Fruit fly (Drosophila melanogaster) whole organism, pupa: ENCODE measurements around the gene ranshi.

Experiments used
- CG10348 ChIP-seq: fragments of 200-800 bp; sonication (Bioruptor generic); IDR thresholded peaks from 2 replicates; pipeline ENCODE4 v1.3.6; 2022; ENCODE audit warnings: missing biosample characterization, missing genetic modification characterization
- CG12605 ChIP-seq: fragments of 200-800 bp; sonication (Bioruptor generic); IDR thresholded peaks from 2 replicates; pipeline ENCODE4 v1.3.6; 2022; ENCODE audit warnings: missing biosample characterization, missing genetic modification characterization
- CG13204 ChIP-seq: fragments of 200-800 bp; sonication (Bioruptor generic); optimal IDR thresholded peaks from 2 replicates; lab custom pipeline; 2018; ENCODE audit warnings: missing biosample characterization, mild to moderate bottlenecking, missing genetic modification characterization, moderate library complexity
- CG14655 ChIP-seq: fragments of 200-800 bp; sonication (Bioruptor generic); optimal IDR thresholded peaks from 3 replicates; lab custom pipeline; 2017; ENCODE audit warnings: mild to moderate bottlenecking, missing biosample characterization, missing genetic modification reagents, missing genetic modification characterization
- CG15710 ChIP-seq: fragments of 200-800 bp; sonication (Bioruptor generic); optimal IDR thresholded peaks from 2 replicates; lab custom pipeline; 2018; ENCODE audit warnings: missing biosample characterization, mild to moderate bottlenecking, missing genetic modification characterization, moderate library complexity
- CG17806 ChIP-seq: fragments of 200-800 bp; sonication (Bioruptor generic); optimal IDR thresholded peaks from 2 replicates; lab custom pipeline; 2018; ENCODE audit warnings: missing biosample characterization, mild to moderate bottlenecking, missing genetic modification characterization, moderate library complexity
- CG32121 ChIP-seq: fragments of 200-800 bp; sonication (Bioruptor generic); IDR thresholded peaks from 2 replicates; pipeline ENCODE4 v1.3.6; 2022; ENCODE audit warnings: missing biosample characterization, missing genetic modification characterization
- CG34367 ChIP-seq: fragments of 200-800 bp; sonication (Bioruptor generic); optimal IDR thresholded peaks from 2 replicates; lab custom pipeline; 2018; ENCODE audit warnings: missing biosample characterization, mild to moderate bottlenecking, missing genetic modification characterization
- CG4496 ChIP-seq: fragments of 200-800 bp; sonication (Bioruptor generic); IDR thresholded peaks from 3 replicates; pipeline ENCODE4 v1.3.6; 2022; ENCODE audit warnings: missing biosample characterization, missing genetic modification characterization
- CG8159 ChIP-seq: fragments of 200-800 bp; sonication (Bioruptor generic); optimal IDR thresholded peaks from 3 replicates; lab custom pipeline; 2018; ENCODE audit warnings: missing biosample characterization, mild to moderate bottlenecking, missing genetic modification characterization, moderate library complexity
- CG8301 ChIP-seq: fragments of 200-800 bp; sonication (Bioruptor generic); optimal IDR thresholded peaks from 2 replicates; lab custom pipeline; 2018; ENCODE audit warnings: missing biosample characterization, mild to moderate bottlenecking, missing genetic modification characterization
- CG9948 ChIP-seq: fragments of 200-800 bp; sonication (Bioruptor generic); optimal IDR thresholded peaks from 2 replicates; lab custom pipeline; 2018; ENCODE audit warnings: missing biosample characterization, mild to moderate bottlenecking, missing genetic modification characterization, moderate library complexity
- D1 ChIP-seq: fragments of 200-800 bp; sonication (Bioruptor generic); optimal IDR thresholded peaks from 2 replicates; lab custom pipeline; 2018; ENCODE audit warnings: missing biosample characterization, mild to moderate bottlenecking, missing genetic modification characterization, moderate library complexity
- EcR ChIP-seq: fragments of 200-800 bp; sonication (Bioruptor generic); optimal IDR thresholded peaks from 3 replicates; lab custom pipeline; 2019; ENCODE audit warnings: missing biosample characterization, missing genetic modification characterization, mild to moderate bottlenecking, moderate library complexity, missing genetic modification reagents
- Ets98B ChIP-seq: fragments of 200-800 bp; sonication (Bioruptor generic); IDR thresholded peaks from 2 replicates; pipeline ENCODE4 v1.3.6; 2022; ENCODE audit warnings: missing biosample characterization, missing genetic modification characterization
- Pif1A ChIP-seq: fragments of 200-800 bp; sonication (Bioruptor generic); optimal IDR thresholded peaks from 3 replicates; lab custom pipeline; 2016; ENCODE audit warnings: missing biosample characterization, missing genetic modification characterization
- Pif1B ChIP-seq: fragments of 200-800 bp; sonication (Bioruptor generic); optimal IDR thresholded peaks from 3 replicates; lab custom pipeline; 2016; ENCODE audit warnings: missing biosample characterization, missing genetic modification characterization
- Snoo ChIP-seq: fragments of 200-800 bp; sonication (Bioruptor generic); optimal IDR thresholded peaks from 3 replicates; lab custom pipeline; 2017; ENCODE audit warnings: missing biosample characterization, mild to moderate bottlenecking, missing genetic modification characterization, inconsistent platforms
- fd96Ca ChIP-seq: fragments of 200-800 bp; sonication (Bioruptor generic); IDR thresholded peaks from 3 replicates; pipeline ENCODE4 v1.3.6; 2022; ENCODE audit warnings: missing biosample characterization, missing genetic modification characterization
- gl ChIP-seq: fragments of 200-800 bp; sonication (Bioruptor generic); optimal IDR thresholded peaks from 2 replicates; lab custom pipeline; 2018; ENCODE audit warnings: missing biosample characterization, mild to moderate bottlenecking, missing genetic modification characterization
- rn ChIP-seq: fragments of 200-800 bp; sonication (Bioruptor generic); IDR thresholded peaks from 2 replicates; pipeline ENCODE4 v1.3.6; 2022; ENCODE audit warnings: missing biosample characterization, missing genetic modification characterization

ranshi gene

dm6 chr3R:8729542-8729941 is at the start of gene ranshi:
ranshi (minus strand) TSS chr3R:8729693.
- TF ChIP-seq CG8159 (tag; lab: Kevin White, UChicago) (no peak), D1 (tag; lab: Kevin White, UChicago) (no peak), CG34367 (tag; lab: Kevin White, UChicago) (no peak), CG8301 (tag; lab: Kevin White, UChicago) (no peak), CG32121 (GFP tag; lab: Robert Waterston, UW) (no peak), CG13204 (no peak), CG17806 (no peak), Pif1B (GFP tag; lab: Kevin White, UChicago) (no peak)

dm6 chr3R:8773135-8773534 is 43.6 kb upstream of the ranshi start, which contains the start of gene CG34301:
CG34301 (plus strand) TSS chr3R:8773435.
- TF ChIP-seq CG15710 (tag; lab: Kevin White, UChicago), result no peak
- no peak for TF ChIP-seq CG12605 (GFP tag; lab: Robert Waterston, UW)
- no peak for TF ChIP-seq CG10348 (GFP tag; lab: Robert Waterston, UW)
- TF ChIP-seq rn (GFP tag; lab: Robert Waterston, UW), result no peak
- no peak for TF ChIP-seq EcR
- no peak for TF ChIP-seq CG13204
- no peak for TF ChIP-seq CG8159 (tag; lab: Kevin White, UChicago)
- no peak for TF ChIP-seq CG9948
- TF ChIP-seq Pif1B (GFP tag; lab: Kevin White, UChicago), result no peak
- TF ChIP-seq Pif1A (GFP tag; lab: Kevin White, UChicago), result no peak
- no peak for TF ChIP-seq CG8301 (tag; lab: Kevin White, UChicago)
- TF ChIP-seq, all 21 proteins: peak for 0

dm6 chr3R:8772591-8772990 is 43.1 kb upstream of the ranshi start, which contains the start of gene CG13318:
CG13318 (minus strand) TSS chr3R:8772691.
- TF ChIP-seq EcR (no peak), CG17806 (no peak), Snoo (tag; lab: Kevin White, UChicago) (no peak), fd96Ca (GFP tag; lab: Robert Waterston, UW) (no peak), CG8159 (tag; lab: Kevin White, UChicago) (no peak), rn (GFP tag; lab: Robert Waterston, UW) (no peak), CG12605 (GFP tag; lab: Robert Waterston, UW) (no peak), Pif1B (GFP tag; lab: Kevin White, UChicago) (no peak), Pif1A (GFP tag; lab: Kevin White, UChicago) (no peak), CG32121 (GFP tag; lab: Robert Waterston, UW) (no peak), D1 (tag; lab: Kevin White, UChicago) (no peak), CG4496 (GFP tag; lab: Robert Waterston, UW) (no peak), CG14655 (no peak), CG10348 (GFP tag; lab: Robert Waterston, UW) (no peak)

- TF ChIP-seq Ets98B (no peak), CG34367 (tag; lab: Kevin White, UChicago) (no peak), Pif1A (GFP tag; lab: Kevin White, UChicago) (no peak), CG8301 (tag; lab: Kevin White, UChicago) (no peak), Snoo (tag; lab: Kevin White, UChicago) (no peak), CG8159 (tag; lab: Kevin White, UChicago) (no peak), CG9948 (no peak)
Measured at dm6 chr3R:8769094-8769493, 39.6 kb upstream of the ranshi start, which contains the start of gene CG8236. CG8236 (plus strand) TSS chr3R:8769394.

- TF ChIP-seq CG15710 (tag; lab: Kevin White, UChicago) (no peak), gl (tag; lab: Kevin White, UChicago) (no peak), CG8159 (tag; lab: Kevin White, UChicago) (no peak), CG14655 (no peak), rn (GFP tag; lab: Robert Waterston, UW) (no peak), D1 (tag; lab: Kevin White, UChicago) (no peak), CG34367 (tag; lab: Kevin White, UChicago) (no peak), CG9948 (no peak), EcR (no peak), CG8301 (tag; lab: Kevin White, UChicago) (no peak), CG32121 (GFP tag; lab: Robert Waterston, UW) (no peak), CG12605 (GFP tag; lab: Robert Waterston, UW) (no peak), Pif1B (GFP tag; lab: Kevin White, UChicago) (no peak), CG4496 (GFP tag; lab: Robert Waterston, UW) (no peak), Pif1A (GFP tag; lab: Kevin White, UChicago) (no peak), fd96Ca (GFP tag; lab: Robert Waterston, UW) (no peak), CG10348 (GFP tag; lab: Robert Waterston, UW) (no peak)
Measured at dm6 chr3R:8767998-8768397, 38.5 kb upstream of the ranshi start, which contains the start of the genes CG34135 and CG11768. CG34135 (minus strand) TSS chr3R:8768191. CG11768 (minus strand) TSS chr3R:8768200.

dm6 chr3R:8748776-8749126 is 19.3 kb upstream of the ranshi start:
- TF ChIP-seq Pif1A (GFP tag; lab: Kevin White, UChicago) (no peak), fd96Ca (GFP tag; lab: Robert Waterston, UW) (no peak), CG8301 (tag; lab: Kevin White, UChicago) (no peak), CG14655 (no peak), CG32121 (GFP tag; lab: Robert Waterston, UW) (no peak), EcR (no peak), Pif1B (GFP tag; lab: Kevin White, UChicago) (no peak), rn (GFP tag; lab: Robert Waterston, UW) (no peak), CG17806 (no peak), Snoo (tag; lab: Kevin White, UChicago) (no peak), CG15710 (tag; lab: Kevin White, UChicago) (no peak), CG10348 (GFP tag; lab: Robert Waterston, UW) (no peak), gl (tag; lab: Kevin White, UChicago) (no peak), CG13204 (no peak)
